Worm (Caenorhabditis elegans) whole organism, L4 larva: Measurements from ENCODE around the gene C23G10.7.
A peak's percentile ranks its signal among the peaks of the same experiment; 100 is the strongest.

Source experiments
- D1046.2 ChIP-seq: fragments of 200-800 bp; sonication (Bioruptor generic); IDR thresholded peaks from 2 replicates; pipeline ENCODE4 v1.3.6; 2022; ENCODE audit warnings: missing genetic modification characterization, missing compliant biosample characterization
- F37D6.2 ChIP-seq: sonication (generic microtip); optimal IDR thresholded peaks from 2 replicates; lab custom pipeline; 2016; ENCODE audit warnings: mild to moderate bottlenecking, missing genetic modification characterization, missing compliant biosample characterization
- F49E8.2 ChIP-seq: sonication (generic microtip); optimal IDR thresholded peaks from 2 replicates; lab custom pipeline; 2016; ENCODE audit warnings: missing compliant biosample characterization, mild to moderate bottlenecking, missing genetic modification characterization, borderline replicate concordance
- Y48G9A.11 ChIP-seq: fragments of 200-800 bp; sonication (Bioruptor generic); IDR thresholded peaks from 2 replicates; pipeline ENCODE4 v1.3.6; 2022; ENCODE audit warnings: missing genetic modification reagents, missing genetic modification characterization, missing compliant biosample characterization
- Y5F2A.4 ChIP-seq: fragments of 200-800 bp; sonication (Bioruptor generic); optimal IDR thresholded peaks from 2 replicates; lab custom pipeline; 2018; ENCODE audit warnings: mild to moderate bottlenecking, missing genetic modification characterization, missing compliant biosample characterization
- aha-1 ChIP-seq: fragments of 150-350 bp; peaks from one replicate; lab custom pipeline; 2014; ENCODE audit warnings: missing biosample characterization, missing genetic modification characterization
- arid-1 ChIP-seq: fragments of 200-800 bp; sonication (Bioruptor generic); conservative IDR thresholded peaks from 2 replicates; pipeline ENCODE4 v1.3.6; 2022; ENCODE audit warnings: missing genetic modification reagents, missing genetic modification characterization, missing compliant biosample characterization
- ceh-28 ChIP-seq: fragments of 150-350 bp; optimal IDR thresholded peaks from 2 replicates; lab custom pipeline; 2014; ENCODE audit warnings: missing biosample characterization, missing genetic modification reagents, missing genetic modification characterization
- ceh-32 ChIP-seq: sonication (generic microtip); optimal IDR thresholded peaks from 2 replicates; lab custom pipeline; 2016; ENCODE audit warnings: mild to moderate bottlenecking, missing genetic modification characterization, missing compliant biosample characterization; ENCODE audit not compliant: poor library complexity
- ceh-44 ChIP-seq: fragments of 200-800 bp; sonication (Bioruptor generic); IDR thresholded peaks from 2 replicates; pipeline ENCODE4 v1.3.6; 2022; ENCODE audit warnings: missing genetic modification reagents, missing genetic modification characterization, missing compliant biosample characterization
- ceh-62 ChIP-seq: sonication (generic microtip); optimal IDR thresholded peaks from 2 replicates; lab custom pipeline; 2017; ENCODE audit warnings: missing biosample characterization, missing genetic modification characterization
- ctbp-1 ChIP-seq: fragments of 200-800 bp; sonication (Bioruptor generic); IDR thresholded peaks from 2 replicates; pipeline ENCODE4 v1.3.6; 2022; ENCODE audit warnings: missing genetic modification reagents, missing genetic modification characterization, missing compliant biosample characterization
- daf-19 ChIP-seq: fragments of 200-800 bp; sonication (Bioruptor generic); conservative IDR thresholded peaks from 2 replicates; pipeline ENCODE4 v1.3.6; 2022; ENCODE audit warnings: missing genetic modification characterization, missing compliant biosample characterization
- daf-8 ChIP-seq: fragments of 200-800 bp; sonication (Bioruptor generic); IDR thresholded peaks from 2 replicates; pipeline ENCODE4 v1.3.6; 2022; ENCODE audit warnings: missing genetic modification characterization, missing compliant biosample characterization
- dmd-6 ChIP-seq: fragments of 200-800 bp; sonication (Bioruptor generic); IDR thresholded peaks from 2 replicates; pipeline ENCODE4 v1.3.6; 2022; ENCODE audit warnings: missing genetic modification reagents, missing genetic modification characterization, missing compliant biosample characterization
- dmd-8 ChIP-seq: fragments of 200-800 bp; sonication (Bioruptor generic); IDR thresholded peaks from 2 replicates; pipeline ENCODE4 v1.3.6; 2022; ENCODE audit warnings: missing genetic modification characterization, missing compliant biosample characterization
- dpl-1 ChIP-seq: fragments of 150-350 bp; optimal IDR thresholded peaks from 2 replicates; lab custom pipeline; 2014; ENCODE audit warnings: missing biosample characterization, missing genetic modification reagents, missing genetic modification characterization
- dve-1 ChIP-seq: sonication (generic microtip); optimal IDR thresholded peaks from 2 replicates; lab custom pipeline; 2017; ENCODE audit warnings: antibody characterized with exemption, mild to moderate bottlenecking, missing genetic modification characterization, missing compliant biosample characterization; ENCODE audit not compliant: insufficient read depth
- fos-1 ChIP-seq: fragments of 150-350 bp; optimal IDR thresholded peaks from 2 replicates; lab custom pipeline; 2014; ENCODE audit warnings: missing biosample characterization, missing genetic modification characterization
- hif-1 ChIP-seq, 2 experiments: sonication (generic microtip); optimal IDR thresholded peaks; 2 replicates each; lab custom pipeline; 2016 to 2017; ENCODE audit warnings: missing compliant biosample characterization in 2 of 2, missing genetic modification characterization in 2 of 2, missing genetic modification reagents in 2 of 2, missing genotype in 2 of 2, mild to moderate bottlenecking in 1 of 2
- hlh-30 ChIP-seq: sonication (generic microtip); optimal IDR thresholded peaks from 2 replicates; lab custom pipeline; 2017; ENCODE audit warnings: antibody characterized with exemption, mild to moderate bottlenecking, missing genetic modification characterization, missing compliant biosample characterization; ENCODE audit not compliant: insufficient read depth
- jun-1 ChIP-seq: fragments of 150-350 bp; optimal IDR thresholded peaks from 2 replicates; lab custom pipeline; 2014; ENCODE audit warnings: missing biosample characterization, missing genetic modification reagents, missing genetic modification characterization
- lim-7 ChIP-seq: fragments of 200-800 bp; sonication (Bioruptor generic); IDR thresholded peaks from 2 replicates; pipeline ENCODE4 v1.3.6; 2022; ENCODE audit warnings: missing genetic modification characterization, missing compliant biosample characterization
- lin-15B ChIP-seq: fragments of 150-350 bp; sonication (generic microtip); optimal IDR thresholded peaks from 3 replicates; lab custom pipeline; 2014; ENCODE audit warnings: missing biosample characterization, missing genetic modification characterization
- lin-39 ChIP-seq: fragments of 150-350 bp; optimal IDR thresholded peaks from 2 replicates; lab custom pipeline; 2014; ENCODE audit warnings: missing biosample characterization, missing genetic modification reagents, missing genetic modification characterization
- madf-9 ChIP-seq: fragments of 200-800 bp; sonication (Bioruptor generic); conservative IDR thresholded peaks from 2 replicates; pipeline ENCODE4 v1.3.6; 2022; ENCODE audit warnings: missing genetic modification reagents, missing genetic modification characterization, missing compliant biosample characterization
- mdt-29 ChIP-seq: fragments of 200-800 bp; sonication (Bioruptor generic); IDR thresholded peaks from 2 replicates; pipeline ENCODE4 v1.3.6; 2022; ENCODE audit warnings: missing genetic modification reagents, missing genetic modification characterization, missing compliant biosample characterization
- mes-2 ChIP-seq: sonication (generic microtip); optimal IDR thresholded peaks from 2 replicates; lab custom pipeline; 2016; ENCODE audit warnings: missing genotype, mild to moderate bottlenecking, missing genetic modification characterization, missing compliant biosample characterization; ENCODE audit not compliant: poor library complexity, severe bottlenecking
- mxl-3 ChIP-seq: fragments of 200-800 bp; sonication (Bioruptor generic); optimal IDR thresholded peaks from 2 replicates; lab custom pipeline; 2018; ENCODE audit warnings: mild to moderate bottlenecking, missing genetic modification characterization, missing compliant biosample characterization
- nhr-102 ChIP-seq: sonication (generic microtip); optimal IDR thresholded peaks from 2 replicates; lab custom pipeline; 2016; ENCODE audit warnings: mild to moderate bottlenecking, missing genetic modification characterization, moderate library complexity, missing compliant biosample characterization
- nhr-11 ChIP-seq: fragments of 150-350 bp; optimal IDR thresholded peaks from 2 replicates; lab custom pipeline; 2014; ENCODE audit warnings: missing biosample characterization, missing genetic modification characterization
- nhr-237 ChIP-seq: sonication (generic microtip); optimal IDR thresholded peaks from 2 replicates; lab custom pipeline; 2017; ENCODE audit warnings: missing biosample characterization, missing genetic modification characterization
- nhr-41 ChIP-seq: fragments of 200-800 bp; sonication (Bioruptor generic); IDR thresholded peaks from 2 replicates; pipeline ENCODE4 v1.3.6; 2022; ENCODE audit warnings: missing genetic modification reagents, missing genetic modification characterization, missing compliant biosample characterization
- nhr-42 ChIP-seq: fragments of 200-800 bp; sonication (Bioruptor generic); IDR thresholded peaks from 2 replicates; pipeline ENCODE4 v1.3.6; 2022; ENCODE audit warnings: missing genetic modification characterization, missing compliant biosample characterization
- nhr-6 ChIP-seq: fragments of 150-350 bp; optimal IDR thresholded peaks from 2 replicates; lab custom pipeline; 2014; ENCODE audit warnings: missing biosample characterization, missing genetic modification characterization
- nhr-77 ChIP-seq: fragments of 150-350 bp; optimal IDR thresholded peaks from 2 replicates; lab custom pipeline; 2014; ENCODE audit warnings: missing biosample characterization, missing genetic modification characterization
- rbr-2 ChIP-seq: sonication (generic microtip); optimal IDR thresholded peaks from 2 replicates; lab custom pipeline; 2016; ENCODE audit warnings: missing genotype, missing genetic modification characterization, missing compliant biosample characterization
- sdz-12 ChIP-seq: fragments of 200-800 bp; sonication (Bioruptor generic); optimal IDR thresholded peaks from 2 replicates; lab custom pipeline; 2018; ENCODE audit warnings: mild to moderate bottlenecking, missing genetic modification characterization, missing compliant biosample characterization
- tra-1 ChIP-seq: fragments of 200-800 bp; sonication (Bioruptor generic); IDR thresholded peaks from 2 replicates; pipeline ENCODE4 v1.3.6; 2022; ENCODE audit warnings: missing genetic modification reagents, missing genetic modification characterization, missing compliant biosample characterization
- unc-39 ChIP-seq: sonication (generic microtip); optimal IDR thresholded peaks from 2 replicates; lab custom pipeline; 2017; ENCODE audit warnings: missing biosample characterization, missing genetic modification characterization
- unc-62 ChIP-seq, 3 experiments: fragments of 150-350 bp in 1 of 3; sonication (generic microtip); optimal IDR thresholded peaks in 2 of 3; peaks in 1 of 3; 1 replicate in 1 of 3; 2 replicates in 2 of 3; lab custom pipeline; 2014 to 2017; ENCODE audit warnings: missing biosample characterization in 3 of 3, missing genetic modification characterization in 3 of 3, missing genetic modification reagents in 3 of 3, missing genotype in 1 of 3
- vab-7 ChIP-seq: fragments of 200-800 bp; sonication (Bioruptor generic); IDR thresholded peaks from 2 replicates; pipeline ENCODE4 v1.3.6; 2022; ENCODE audit warnings: missing genetic modification reagents, missing genetic modification characterization, missing compliant biosample characterization
- zag-1 ChIP-seq: fragments of 150-350 bp; optimal IDR thresholded peaks from 2 replicates; lab custom pipeline; 2014; ENCODE audit warnings: missing biosample characterization, missing genetic modification characterization
- ztf-7 ChIP-seq: fragments of 150-350 bp; optimal IDR thresholded peaks from 2 replicates; lab custom pipeline; 2014; ENCODE audit warnings: missing biosample characterization, missing genetic modification characterization

C23G10.7 gene

DNA sequence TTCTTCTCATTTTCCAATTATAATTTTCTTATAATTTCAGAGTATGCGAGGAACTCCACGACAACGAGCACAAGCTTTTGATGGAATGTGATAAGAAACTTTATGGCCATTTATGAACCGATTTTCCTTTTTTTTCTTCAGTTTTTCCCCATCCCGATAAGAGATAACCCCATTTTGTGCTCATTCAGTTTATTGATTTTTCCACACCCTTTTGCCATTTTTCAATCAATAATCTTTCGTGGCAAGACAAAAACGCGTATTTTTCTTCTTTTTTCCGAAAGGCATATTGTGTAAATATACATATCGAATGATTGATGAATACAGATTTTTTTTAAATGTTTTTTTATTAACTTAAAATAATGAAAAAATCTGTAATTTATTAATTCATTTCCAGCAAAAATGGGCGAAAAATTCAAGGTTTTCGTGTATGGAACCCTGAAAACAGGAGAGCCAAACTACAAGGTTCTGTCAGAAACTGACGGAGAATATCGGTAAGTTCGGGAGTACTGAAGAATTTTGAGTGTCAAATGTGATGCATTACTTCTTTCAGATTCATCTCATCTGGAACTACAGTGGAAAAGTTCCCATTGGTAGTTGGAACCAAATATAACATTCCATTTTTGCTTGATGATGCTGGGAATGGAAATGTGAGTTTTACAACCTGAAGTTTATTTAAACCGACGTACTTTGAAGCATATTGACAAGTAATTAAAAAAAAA is 33.8 kb downstream of the C23G10.7 start, which contains the start of gene F42A10.9 (continued):
- TF ChIP-seq arid-1 (GFP tag; lab: Robert Waterston, UW) (0 out of 2 replicates have a peak, but pooled peaks have one; percentile 26), lin-15B (tag; lab: Kevin White, UChicago) (no peak), Y48G9A.11 (no peak), aha-1 (tag; lab: Kevin White, UChicago) (peak; percentile 76), ctbp-1 (GFP tag; lab: Robert Waterston, UW) (no peak), hlh-30 (tag; lab: Kevin White, UChicago) (peak; percentile 2), ztf-7 (tag; lab: Kevin White, UChicago) (no peak), nhr-237 (no peak), daf-19 (GFP tag; lab: Robert Waterston, UW) (no peak), nhr-6 (tag; lab: Kevin White, UChicago) (no peak), dve-1 (tag; lab: Kevin White, UChicago) (peak; percentile 68), unc-62 (GFP tag; optimal IDR thresholded peaks at IDR 0.05 in 1 of 2; lab: Kevin White, UChicago) (no peak), unc-62 (tag; optimal IDR thresholded peaks at IDR 0.05; lab: Kevin White, UChicago) (no peak), vab-7 (GFP tag; lab: Robert Waterston, UW) (no peak), ceh-28 (tag; lab: Kevin White, UChicago) (peak; percentile 57), zag-1 (tag; lab: Kevin White, UChicago) (no peak), nhr-42 (GFP tag; lab: Robert Waterston, UW) (no peak), nhr-77 (tag; lab: Kevin White, UChicago) (no peak), lin-39 (no peak), sdz-12 (GFP tag; lab: Kevin White, UChicago) (no peak), unc-39 (no peak), mes-2 (tag; lab: Kevin White, UChicago) (peak; percentile 28), jun-1 (no peak), ceh-32 (tag; lab: Kevin White, UChicago) (no peak), mdt-29 (GFP tag; lab: Robert Waterston, UW) (no peak), nhr-11 (tag; lab: Kevin White, UChicago) (no peak), tra-1 (GFP tag; lab: Robert Waterston, UW) (no peak), rbr-2 (tag; lab: Kevin White, UChicago) (no peak), daf-8 (GFP tag; lab: Robert Waterston, UW) (no peak)

DNA sequence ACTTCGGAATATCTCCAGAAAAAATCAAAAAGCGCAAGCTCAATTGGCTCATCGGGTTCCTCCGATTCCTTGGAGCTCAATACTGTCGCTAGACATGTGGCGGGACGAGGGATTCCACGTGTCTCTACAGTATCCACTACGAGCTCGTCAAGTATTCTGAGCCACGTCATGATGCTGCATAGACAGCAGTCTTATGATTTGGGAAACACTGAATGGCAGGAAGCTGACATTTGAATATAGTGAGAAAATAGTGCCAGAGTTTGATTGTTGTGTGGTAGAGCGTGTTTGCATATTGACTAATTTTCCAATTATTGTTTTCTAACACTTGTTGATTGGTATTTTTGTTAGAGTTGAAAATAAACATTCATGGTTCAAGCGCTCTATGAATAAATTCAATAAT is 34.8 kb downstream of the C23G10.7 start:
- TF ChIP-seq mxl-3 (GFP tag; lab: Kevin White, UChicago) (no peak), dmd-6 (GFP tag; lab: Robert Waterston, UW) (peak; percentile 75)

DNA sequence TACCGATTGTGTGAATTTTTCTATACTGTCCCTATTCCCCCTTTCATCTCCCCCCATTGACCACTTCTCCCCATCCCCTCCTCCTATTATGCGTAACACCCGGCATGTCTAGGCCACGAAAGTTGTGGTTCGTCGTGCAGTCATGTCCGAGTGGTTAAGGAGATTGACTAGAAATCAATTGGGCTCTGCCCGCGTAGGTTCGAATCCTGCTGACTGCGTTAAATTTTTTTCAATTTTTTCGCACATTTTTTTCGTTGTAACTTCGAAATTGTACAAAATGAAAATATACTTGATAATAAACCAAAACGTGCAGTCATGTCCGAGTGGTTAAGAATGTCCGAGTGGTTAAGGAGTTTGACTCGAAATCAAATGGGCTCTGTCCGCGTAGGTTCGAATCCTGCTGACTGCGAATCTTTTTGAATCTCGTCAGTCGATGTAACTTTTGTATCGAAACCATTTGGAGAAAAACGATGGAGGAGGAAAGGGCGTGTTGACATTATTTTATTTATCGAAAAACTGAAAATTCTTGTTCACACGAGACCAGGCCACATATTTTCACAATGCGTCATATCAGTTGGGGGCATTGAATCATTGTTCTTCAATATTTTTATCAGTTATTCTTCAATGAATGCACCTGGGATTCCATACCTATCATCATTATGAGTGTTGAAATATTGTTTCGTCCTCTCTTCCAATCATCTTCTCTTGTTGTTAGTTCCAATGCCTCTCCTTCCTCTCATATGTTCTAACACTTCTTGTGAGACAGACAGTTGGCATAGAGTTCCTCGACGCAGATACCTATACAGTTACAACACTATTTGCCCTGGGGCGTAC is 39.4 kb downstream of the C23G10.7 start, which contains the start of gene nfm-1:
Gene nfm-1 (plus strand): TSS at position 812 of the 834 bp plus-strand sequence.
- TF ChIP-seq aha-1 (tag; lab: Kevin White, UChicago) (peak; percentile 59), mdt-29 (GFP tag; lab: Robert Waterston, UW) (peak; percentile 79), F37D6.2 (tag; lab: Kevin White, UChicago) (no peak), lin-39 (no peak), lim-7 (peak; percentile 84), D1046.2 (GFP tag; lab: Robert Waterston, UW) (peak; percentile 85; the same call in 1 of the 2 replicates), nhr-102 (tag; lab: Kevin White, UChicago) (peak; percentile 61), madf-9 (GFP tag; lab: Robert Waterston, UW) (peak; percentile 71), ceh-62 (no peak), dpl-1 (GFP tag; lab: Kevin White, UChicago) (peak; percentile 33), dmd-8 (GFP tag; lab: Robert Waterston, UW) (peak; percentile 88), hif-1 (tag; optimal IDR thresholded peaks at IDR 0.05; lab: Kevin White, UChicago) (peak in 1 of 2 experiments; percentile 53), nhr-41 (GFP tag; lab: Robert Waterston, UW) (peak; percentile 28; the same call in 1 of the 2 replicates), F49E8.2 (tag; lab: Kevin White, UChicago) (peak; percentile 39), fos-1 (no peak), nhr-42 (GFP tag; lab: Robert Waterston, UW) (peak; percentile 73; the same call in 1 of the 2 replicates), ceh-44 (peak; percentile 80; the same call in 1 of the 2 replicates), nhr-77 (tag; lab: Kevin White, UChicago) (peak; percentile 75), Y5F2A.4 (GFP tag; lab: Kevin White, UChicago) (peak; percentile 32)
